Fruit fly (Drosophila melanogaster) whole organism, embryonic: ENCODE measurements around the gene Rrp47.

Source experiments
- B-H2 ChIP-seq: fragments of 200-800 bp; sonication (Bioruptor generic); optimal IDR thresholded peaks from 2 replicates; lab custom pipeline; 2018; ENCODE audit warnings: missing biosample characterization, mild to moderate bottlenecking, missing genetic modification characterization
- BEAF-32 ChIP-seq: fragments of 200-800 bp; sonication (Bioruptor generic); optimal IDR thresholded peaks from 3 replicates; lab custom pipeline; 2017; ENCODE audit warnings: missing biosample characterization, missing genetic modification characterization, mild to moderate bottlenecking, moderate library complexity, missing genetic modification reagents
- CG11398 ChIP-seq: fragments of 200-800 bp; sonication (Bioruptor generic); optimal IDR thresholded peaks from 2 replicates; lab custom pipeline; 2016; ENCODE audit warnings: missing biosample characterization, missing genetic modification characterization
- CG11696 ChIP-seq: fragments of 200-800 bp; sonication (Bioruptor generic); IDR thresholded peaks from 2 replicates; pipeline ENCODE4 v1.3.6; 2022; ENCODE audit warnings: missing biosample characterization, missing genetic modification characterization
- CG14014 ChIP-seq: fragments of 200-800 bp; sonication (Bioruptor generic); IDR thresholded peaks from 2 replicates; pipeline ENCODE4 v1.3.6; 2022; ENCODE audit warnings: missing biosample characterization, missing genetic modification characterization
- CG15601 ChIP-seq: fragments of 200-800 bp; sonication (Bioruptor generic); optimal IDR thresholded peaks from 3 replicates; lab custom pipeline; 2019; ENCODE audit warnings: missing biosample characterization, mild to moderate bottlenecking, missing genetic modification characterization, moderate library complexity
- CG17359 ChIP-seq: fragments of 200-800 bp; sonication (Bioruptor generic); optimal IDR thresholded peaks from 3 replicates; lab custom pipeline; 2018; ENCODE audit warnings: missing biosample characterization, mild to moderate bottlenecking, missing genetic modification characterization, moderate library complexity
- CG17802 ChIP-seq: fragments of 200-800 bp; sonication (Bioruptor generic); optimal IDR thresholded peaks from 2 replicates; lab custom pipeline; 2018; ENCODE audit warnings: missing biosample characterization, mild to moderate bottlenecking, missing genetic modification characterization, moderate library complexity
- CG17829 ChIP-seq: fragments of 200-800 bp; optimal IDR thresholded peaks from 2 replicates; lab custom pipeline; 2019; ENCODE audit warnings: missing biosample characterization, mild to moderate bottlenecking, missing genetic modification characterization, moderate library complexity
- CG31441 ChIP-seq: fragments of 200-800 bp; sonication (Bioruptor generic); IDR thresholded peaks from 2 replicates; pipeline ENCODE4 v1.3.6; 2022; ENCODE audit warnings: missing biosample characterization, missing genetic modification characterization
- CG32767 ChIP-seq: fragments of 200-800 bp; sonication (Bioruptor generic); IDR thresholded peaks from 2 replicates; pipeline ENCODE4 v1.3.6; 2022; ENCODE audit warnings: missing biosample characterization, missing genetic modification characterization
- CG34422 ChIP-seq: fragments of 200-800 bp; sonication (Bioruptor generic); IDR thresholded peaks from 3 replicates; pipeline ENCODE4 v1.3.6; 2022; ENCODE audit warnings: missing biosample characterization, missing genetic modification characterization
- CG42726 ChIP-seq: fragments of 200-800 bp; sonication (Bioruptor generic); IDR thresholded peaks from 2 replicates; pipeline ENCODE4 v1.3.6; 2022; ENCODE audit warnings: missing biosample characterization, missing genetic modification characterization; ENCODE audit not compliant: partially characterized antibody
- CG4617 ChIP-seq: fragments of 200-800 bp; sonication (Bioruptor generic); optimal IDR thresholded peaks from 3 replicates; lab custom pipeline; 2016; ENCODE audit warnings: missing biosample characterization, missing genetic modification characterization, borderline replicate concordance
- CG5953 ChIP-seq: fragments of 200-800 bp; sonication (Bioruptor generic); IDR thresholded peaks from 2 replicates; pipeline ENCODE4 v1.3.6; 2022; ENCODE audit warnings: missing biosample characterization, missing genetic modification characterization
- CG6689 ChIP-seq: fragments of 200-800 bp; sonication (Bioruptor generic); IDR thresholded peaks from 2 replicates; pipeline ENCODE4 v1.3.6; 2022; ENCODE audit warnings: missing biosample characterization, missing genetic modification characterization
- CG6765 ChIP-seq: fragments of 200-800 bp; sonication (Bioruptor generic); optimal IDR thresholded peaks from 3 replicates; lab custom pipeline; 2017; ENCODE audit warnings: missing biosample characterization, mild to moderate bottlenecking, missing genetic modification characterization
- CG6854 ChIP-seq: fragments of 200-800 bp; sonication (Bioruptor generic); optimal IDR thresholded peaks from 3 replicates; lab custom pipeline; 2017; ENCODE audit warnings: missing biosample characterization, mild to moderate bottlenecking, missing genetic modification characterization
- CG7556 ChIP-seq: fragments of 200-800 bp; sonication (Bioruptor generic); optimal IDR thresholded peaks from 2 replicates; lab custom pipeline; 2017; ENCODE audit warnings: missing biosample characterization, mild to moderate bottlenecking, missing genetic modification characterization
- CG8089 ChIP-seq: fragments of 200-800 bp; sonication (Bioruptor generic); optimal IDR thresholded peaks from 3 replicates; lab custom pipeline; 2016; ENCODE audit warnings: missing biosample characterization, missing genetic modification characterization
- CG8478 ChIP-seq: fragments of >200 bp; optimal IDR thresholded peaks from 2 replicates; lab custom pipeline; 2018
- D ChIP-seq, 2 experiments: fragments of 200-800 bp in 1 of 2; fragments of >200 bp in 1 of 2; sonication (Bioruptor generic) in 1 of 2; optimal IDR thresholded peaks; 2 replicates in 1 of 2; 3 replicates in 1 of 2; lab custom pipeline; 2017; ENCODE audit warnings: mild to moderate bottlenecking in 1 of 2, missing biosample characterization in 1 of 2, missing genetic modification characterization in 1 of 2, missing genetic modification reagents in 1 of 2
- E2f1 ChIP-seq: fragments of 200-800 bp; sonication (Bioruptor generic); IDR thresholded peaks from 2 replicates; pipeline ENCODE4 v1.3.6; 2022; ENCODE audit warnings: missing biosample characterization, missing genetic modification characterization
- Ets97D ChIP-seq: fragments of 200-800 bp; sonication (Bioruptor generic); optimal IDR thresholded peaks from 3 replicates; lab custom pipeline; 2016; ENCODE audit warnings: missing biosample characterization, missing genetic modification characterization
- Hand ChIP-seq: fragments of 200-800 bp; sonication (Bioruptor generic); optimal IDR thresholded peaks from 2 replicates; lab custom pipeline; 2017; ENCODE audit warnings: mild to moderate bottlenecking, missing biosample characterization, missing genetic modification reagents, missing genetic modification characterization
- Hey ChIP-seq: fragments of 200-800 bp; sonication (Bioruptor generic); optimal IDR thresholded peaks from 3 replicates; lab custom pipeline; 2018; ENCODE audit warnings: missing biosample characterization, mild to moderate bottlenecking, missing genetic modification characterization
- Max ChIP-seq: fragments of 200-800 bp; sonication (Bioruptor generic); optimal IDR thresholded peaks from 2 replicates; lab custom pipeline; 2016; ENCODE audit warnings: missing biosample characterization, mild to moderate bottlenecking, missing genetic modification characterization
- Med ChIP-seq: fragments of 200-800 bp; sonication (Bioruptor generic); peaks from one replicate; lab custom pipeline; 2016; ENCODE audit warnings: missing biosample characterization, missing genetic modification characterization, mild to moderate bottlenecking, inconsistent platforms, moderate library complexity
- Myb ChIP-seq: fragments of 200-800 bp; sonication (Bioruptor generic); optimal IDR thresholded peaks from 2 replicates; lab custom pipeline; 2016; ENCODE audit warnings: missing biosample characterization, missing genetic modification characterization
- NC2α ChIP-seq: fragments of 200-800 bp; sonication (Bioruptor generic); optimal IDR thresholded peaks from 2 replicates; lab custom pipeline; 2016; ENCODE audit warnings: missing biosample characterization, missing genetic modification characterization
- Nf-YB ChIP-seq: fragments of 200-800 bp; sonication (Bioruptor generic); optimal IDR thresholded peaks from 3 replicates; lab custom pipeline; 2019; ENCODE audit warnings: missing biosample characterization, mild to moderate bottlenecking, missing genetic modification characterization, moderate library complexity
- Optix ChIP-seq: fragments of 200-800 bp; sonication (Bioruptor generic); IDR thresholded peaks from 3 replicates; pipeline ENCODE4 v1.3.6; 2022; ENCODE audit warnings: missing biosample characterization, missing genetic modification characterization
- Scr ChIP-seq: fragments of 200-800 bp; sonication (Bioruptor generic); IDR thresholded peaks from 2 replicates; pipeline ENCODE4 v1.3.6; 2022; ENCODE audit warnings: missing biosample characterization, missing genetic modification characterization; ENCODE audit not compliant: partially characterized antibody
- Side ChIP-seq: fragments of 200-800 bp; sonication (Bioruptor generic); optimal IDR thresholded peaks from 2 replicates; lab custom pipeline; 2016; ENCODE audit warnings: missing biosample characterization, missing genetic modification characterization
- Ssrp ChIP-seq: fragments of 200-800 bp; sonication (Bioruptor generic); optimal IDR thresholded peaks from 2 replicates; lab custom pipeline; 2018; ENCODE audit warnings: missing biosample characterization, mild to moderate bottlenecking, missing genetic modification characterization, moderate library complexity
- YL-1 ChIP-seq: fragments of 200-800 bp; sonication (Bioruptor generic); optimal IDR thresholded peaks from 3 replicates; lab custom pipeline; 2017; ENCODE audit warnings: missing biosample characterization, mild to moderate bottlenecking, missing genetic modification characterization
- ab ChIP-seq: fragments of 200-800 bp; sonication (Bioruptor generic); optimal IDR thresholded peaks from 2 replicates; lab custom pipeline; 2016; ENCODE audit warnings: missing biosample characterization, missing genetic modification characterization
- cas ChIP-seq: fragments of 200-800 bp; sonication (Bioruptor generic); IDR thresholded peaks from 2 replicates; pipeline ENCODE4 v1.3.6; 2022; ENCODE audit warnings: missing biosample characterization, missing genetic modification characterization
- cwo ChIP-seq: fragments of 200-800 bp; sonication (Bioruptor generic); optimal IDR thresholded peaks from 3 replicates; lab custom pipeline; 2017; ENCODE audit warnings: missing biosample characterization, missing genetic modification characterization, mild to moderate bottlenecking, moderate library complexity, missing genetic modification reagents
- emc ChIP-seq: fragments of 200-800 bp; sonication (Bioruptor generic); optimal IDR thresholded peaks from 2 replicates; lab custom pipeline; 2016; ENCODE audit warnings: missing biosample characterization, missing genetic modification characterization
- eve ChIP-seq, 2 experiments: fragments of >200 bp; optimal IDR thresholded peaks; 2 replicates each; lab custom pipeline; 2017; ENCODE audit warnings: missing biosample characterization in 2 of 2, missing genetic modification characterization in 2 of 2
- ftz-f1 ChIP-seq: fragments of 200-800 bp; sonication (Bioruptor generic); optimal IDR thresholded peaks from 2 replicates; lab custom pipeline; 2016; ENCODE audit warnings: missing biosample characterization, missing genetic modification characterization
- gcm ChIP-seq: fragments of 200-800 bp; sonication (Bioruptor generic); optimal IDR thresholded peaks from 2 replicates; lab custom pipeline; 2019; ENCODE audit warnings: missing biosample characterization, mild to moderate bottlenecking, missing genetic modification characterization, moderate library complexity
- inv ChIP-seq: fragments of 200-800 bp; sonication (Bioruptor generic); IDR thresholded peaks from 2 replicates; pipeline ENCODE4 v1.3.6; 2022; ENCODE audit warnings: missing biosample characterization, missing genetic modification characterization; ENCODE audit not compliant: partially characterized antibody
- jumu ChIP-seq: fragments of 200-800 bp; sonication (Bioruptor generic); optimal IDR thresholded peaks from 3 replicates; lab custom pipeline; 2016; ENCODE audit warnings: missing biosample characterization, missing genetic modification characterization
- lbe ChIP-seq: fragments of 200-800 bp; sonication (Bioruptor generic); optimal IDR thresholded peaks from 2 replicates; lab custom pipeline; 2016; ENCODE audit warnings: missing biosample characterization, mild to moderate bottlenecking, missing genetic modification characterization
- pan ChIP-seq, 4 experiments: fragments of >200 bp in 3 of 4; fragments of 200-800 bp in 1 of 4; sonication (Bioruptor generic) in 1 of 4; optimal IDR thresholded peaks in 3 of 4; IDR thresholded peaks in 1 of 4; 2 replicates each; pipeline versions ENCODE4 v1.3.6 to Lab custom; 2017 to 2022; ENCODE audit warnings: missing biosample characterization in 2 of 4, missing genetic modification characterization in 2 of 4, mixed read lengths in 1 of 4
- repo ChIP-seq: fragments of 200-800 bp; sonication (Bioruptor generic); optimal IDR thresholded peaks from 2 replicates; lab custom pipeline; 2016; ENCODE audit warnings: missing biosample characterization, missing genetic modification characterization
- sima ChIP-seq: fragments of 200-800 bp; sonication (Bioruptor generic); optimal IDR thresholded peaks from 2 replicates; lab custom pipeline; 2016; ENCODE audit warnings: missing biosample characterization, missing genetic modification characterization
- tin ChIP-seq: fragments of 200-800 bp; sonication (Bioruptor generic); optimal IDR thresholded peaks from 3 replicates; lab custom pipeline; 2016; ENCODE audit warnings: missing biosample characterization, missing genetic modification characterization
- usp ChIP-seq: fragments of >200 bp; optimal IDR thresholded peaks from 2 replicates; lab custom pipeline; 2017; ENCODE audit warnings: missing biosample characterization, missing genetic modification characterization

Rrp47 gene

dm6 chrX:15983501-15983900 lies 38.8 kb downstream of the Rrp47 start, which contains the start of gene Slc25A46a (continued):
- TF ChIP-seq ftz-f1 (GFP tag; lab: Kevin White, UChicago) (no peak), ab (GFP tag; lab: Kevin White, UChicago) (no peak), CG8478 (lab: Kevin White, UChicago) (no peak), usp (no peak), Ssrp (tag; lab: Kevin White, UChicago) (no peak), pan (optimal IDR thresholded peaks at IDR 0.05; lab: Kevin White, UChicago) (no peak), pan (GFP tag; optimal IDR thresholded peaks at IDR 0.05 in 1 of 2, IDR thresholded peaks at IDR 0.05 in 1 of 2) (no peak), BEAF-32 (GFP tag; lab: Kevin White, UChicago) (peak; percentile 28), inv (no peak), Max (no peak), Myb (GFP tag; lab: Kevin White, UChicago) (no peak), eve (GFP tag; optimal IDR thresholded peaks at IDR 0.05; lab: Kevin White, UChicago) (no peak), CG11398 (no peak), CG14014 (GFP tag; lab: Robert Waterston, UW) (no peak), CG17802 (peak; percentile 72), CG6765 (GFP tag; lab: Kevin White, UChicago) (no peak), Nf-YB (GFP tag; lab: Kevin White, UChicago) (no peak), CG42726 (no peak), CG31441 (GFP tag; lab: Robert Waterston, UW) (no peak), CG34422 (no peak), Ets97D (GFP tag; lab: Kevin White, UChicago) (no peak), Hey (no peak), E2f1 (GFP tag; lab: Robert Waterston, UW) (no peak), tin (GFP tag; lab: Kevin White, UChicago) (no peak), gcm (no peak), CG32767 (GFP tag; lab: Robert Waterston, UW) (no peak), Scr (GFP tag; lab: Robert Waterston, UW) (no peak), lbe (GFP tag; lab: Kevin White, UChicago) (no peak), Optix (GFP tag; lab: Robert Waterston, UW) (no peak), cas (GFP tag; lab: Robert Waterston, UW) (no peak), CG17829 (no peak), emc (GFP tag; lab: Kevin White, UChicago) (no peak), CG6854 (no peak), CG5953 (GFP tag; lab: Robert Waterston, UW) (no peak), CG8089 (GFP tag; lab: Kevin White, UChicago) (no peak), CG7556 (GFP tag; lab: Kevin White, UChicago) (no peak), jumu (GFP tag; lab: Kevin White, UChicago) (no peak), sima (GFP tag; lab: Kevin White, UChicago) (no peak), CG6689 (GFP tag; lab: Robert Waterston, UW) (no peak), Med (GFP tag; lab: Kevin White, UChicago) (peak; percentile 4), CG4617 (peak; percentile 29), cwo (no peak), CG11696 (GFP tag; lab: Robert Waterston, UW) (no peak), D (optimal IDR thresholded peaks at IDR 0.05; lab: Kevin White, UChicago) (no peak), D (GFP tag; optimal IDR thresholded peaks at IDR 0.05; lab: Kevin White, UChicago) (no peak), Side (GFP tag; lab: Kevin White, UChicago) (no peak), CG15601 (tag; lab: Kevin White, UChicago) (no peak), B-H2 (GFP tag; lab: Kevin White, UChicago) (no peak), CG17359 (tag; lab: Kevin White, UChicago) (no peak), NC2α (GFP tag; lab: Kevin White, UChicago) (no peak), YL-1 (no peak), Hand (GFP tag; lab: Kevin White, UChicago) (no peak), repo (no peak)
